Worm (Caenorhabditis elegans): ENCODE data around the gene C17H12.12.

Gene C17H12.12

ce11 chrIV:6795529-6795928 lies at the start of gene C17H12.12, which contains the start of gene C17H12.3:
Gene C17H12.12 (plus strand): TSS chrIV:6795924.
Gene C17H12.3 (minus strand): TSS chrIV:6795629.
- TF ChIP-seq ref-2 (tag; optimal IDR thresholded peaks at IDR 0.05) (no peak), T23F11.4 (GFP tag; optimal IDR thresholded peaks at IDR 0.05) (no peak), ztf-16 (tag; optimal IDR thresholded peaks at IDR 0.05) (no peak), fkh-6 (tag; optimal IDR thresholded peaks at IDR 0.05) (no peak), ceh-2 (tag; optimal IDR thresholded peaks at IDR 0.05) (no peak), rnt-1 (tag; optimal IDR thresholded peaks at IDR 0.05) (no peak), fkh-10 (GFP tag; optimal IDR thresholded peaks at IDR 0.05) (no peak), gmeb-2 (tag; optimal IDR thresholded peaks at IDR 0.05) (no peak), tbx-7 (tag; optimal IDR thresholded peaks at IDR 0.05) (no peak), ceh-24 (tag; optimal IDR thresholded peaks at IDR 0.05) (no peak)

ce11 chrIV:6747083-6747482 lies 48.6 kb upstream of the C17H12.12 start:
- TF ChIP-seq ref-2 (tag; optimal IDR thresholded peaks at IDR 0.05): no peak
- TF ChIP-seq unc-55 (GFP tag; optimal IDR thresholded peaks at IDR 0.05): no peak
- no peak for TF ChIP-seq pros-1 (tag; optimal IDR thresholded peaks at IDR 0.05)

- no peak for TF ChIP-seq ceh-24 (tag; optimal IDR thresholded peaks at IDR 0.05)
- no peak for TF ChIP-seq ceh-34 (tag; optimal IDR thresholded peaks at IDR 0.05)
- no peak for TF ChIP-seq hlh-30 (tag; optimal IDR thresholded peaks at IDR 0.05; ENCODE audit: insufficient read depth)
- peak; percentile 59 for TF ChIP-seq zip-5 (tag; optimal IDR thresholded peaks at IDR 0.05)
- no peak for TF ChIP-seq ahr-1 (tag; optimal IDR thresholded peaks at IDR 0.05)
- no peak for TF ChIP-seq syd-9 (tag; optimal IDR thresholded peaks at IDR 0.05)
- TF ChIP-seq ceh-18 (tag; optimal IDR thresholded peaks at IDR 0.05): no peak
- peak; percentile 15 for TF ChIP-seq rnt-1 (tag; optimal IDR thresholded peaks at IDR 0.05)
- TF ChIP-seq pax-1 (tag; optimal IDR thresholded peaks at IDR 0.05): no peak
- peak; percentile 84 for TF ChIP-seq ceh-31 (tag; optimal IDR thresholded peaks at IDR 0.05)
- no peak for TF ChIP-seq unc-55 (GFP tag; optimal IDR thresholded peaks at IDR 0.05)
- TF ChIP-seq dmd-4 (tag; optimal IDR thresholded peaks at IDR 0.05; ENCODE audit: borderline replicate concordance): no peak
- TF ChIP-seq sox-4 (tag; optimal IDR thresholded peaks at IDR 0.05): no peak
- no peak for TF ChIP-seq hlh-6 (tag; optimal IDR thresholded peaks at IDR 0.05)
- TF ChIP-seq che-1 (tag; optimal IDR thresholded peaks at IDR 0.05): no peak
- TF ChIP-seq hlh-15 (tag; optimal IDR thresholded peaks at IDR 0.05): no peak
- no peak for TF ChIP-seq lim-6 (tag; optimal IDR thresholded peaks at IDR 0.05)
- TF ChIP-seq pros-1 (tag; optimal IDR thresholded peaks at IDR 0.05): no peak
- TF ChIP-seq sdc-2 (tag; optimal IDR thresholded peaks at IDR 0.05): no peak
- TF ChIP-seq F13H6.1 (tag; optimal IDR thresholded peaks at IDR 0.05): no peak
- peak; percentile 1 for TF ChIP-seq elt-2 (tag; optimal IDR thresholded peaks at IDR 0.05)
- no peak for TF ChIP-seq ceh-48 (tag; optimal IDR thresholded peaks at IDR 0.05)
- TF ChIP-seq K02D7.2 (tag; optimal IDR thresholded peaks at IDR 0.05): no peak
- TF ChIP-seq elt-4 (tag; optimal IDR thresholded peaks at IDR 0.05): no peak
- TF ChIP-seq fkh-10 (GFP tag; optimal IDR thresholded peaks at IDR 0.05): no peak
- TF ChIP-seq fkh-6 (tag; optimal IDR thresholded peaks at IDR 0.05): peak; percentile 28
- TF ChIP-seq madf-2 (tag; optimal IDR thresholded peaks at IDR 0.05): no peak
- TF ChIP-seq C38D4.7 (GFP tag; optimal IDR thresholded peaks at IDR 0.05): no peak
- peak; percentile 76 for TF ChIP-seq ceh-2 (tag; optimal IDR thresholded peaks at IDR 0.05)
- TF ChIP-seq ceh-45 (GFP tag; IDR thresholded peaks at IDR 0.05): no peak
- TF ChIP-seq sox-2 (GFP tag; IDR thresholded peaks at IDR 0.05): no peak
- TF ChIP-seq mec-3 (tag; optimal IDR thresholded peaks at IDR 0.05; ENCODE audit: borderline replicate concordance): no peak
- no peak for TF ChIP-seq hlh-8 (tag; optimal IDR thresholded peaks at IDR 0.05)
- no peak for TF ChIP-seq npax-4 (tag; optimal IDR thresholded peaks at IDR 0.05)
- no peak for TF ChIP-seq K09A11.1 (tag; optimal IDR thresholded peaks at IDR 0.05; ENCODE audit: insufficient read depth)
- TF ChIP-seq pag-3 (tag; optimal IDR thresholded peaks at IDR 0.05; ENCODE audit: borderline replicate concordance): no peak
- TF ChIP-seq nhr-11 (tag; optimal IDR thresholded peaks at IDR 0.05): no peak
- no peak for TF ChIP-seq ama-1 (optimal IDR thresholded peaks at IDR 0.05)
- no peak for TF ChIP-seq ceh-6 (GFP tag; optimal IDR thresholded peaks at IDR 0.05)
- TF ChIP-seq C08G9.2 (tag; optimal IDR thresholded peaks at IDR 0.05): peak; percentile 83
- TF ChIP-seq pha-4 (tag; optimal IDR thresholded peaks at IDR 0.05): no peak
- TF ChIP-seq lin-11 (tag; optimal IDR thresholded peaks at IDR 0.05): no peak
- TF ChIP-seq gmeb-2 (tag; optimal IDR thresholded peaks at IDR 0.05): no peak
- TF ChIP-seq ets-4 (tag; optimal IDR thresholded peaks at IDR 0.05): peak; percentile 70
- no peak for TF ChIP-seq ztf-16 (tag; optimal IDR thresholded peaks at IDR 0.05)
- no peak for TF ChIP-seq odd-2 (tag; optimal IDR thresholded peaks at IDR 0.05)
Observed at ce11 chrIV:6747652-6748051, 48.1 kb upstream of the C17H12.12 start.

Measured in whole organism, late embryonic.